Fruit fly (Drosophila melanogaster): ENCODE data around the gene CG13284.

dm6 chr2L:16815989-16816749, 32.3 kb downstream of the CG13284 start, which contains the start of gene mdy:
- TF ChIP-seq Mnt (GFP tag; optimal IDR thresholded peaks at IDR 0.05) (peak; percentile 79), CG5204 (GFP tag; optimal IDR thresholded peaks at IDR 0.05) (peak; percentile 70), cic (GFP tag; optimal IDR thresholded peaks at IDR 0.05) (peak; percentile 1), CG12768 (GFP tag; optimal IDR thresholded peaks at IDR 0.05) (no peak), CG7101 (tag; optimal IDR thresholded peaks at IDR 0.05) (peak; percentile 13), toe (GFP tag; optimal IDR thresholded peaks at IDR 0.05) (peak; percentile 28), bab1 (GFP tag; optimal IDR thresholded peaks at IDR 0.05) (peak; percentile 65), CG11617 (GFP tag; optimal IDR thresholded peaks at IDR 0.05) (peak; percentile 27), kay (GFP tag; ENCODE audit: borderline replicate concordance) (peak; percentile 92), CG7045 (GFP tag; optimal IDR thresholded peaks at IDR 0.05) (no peak)

Measured in whole organism, adult.